Worm (Caenorhabditis elegans): ENCODE measurements around the gene F13C5.2.

- TF ChIP-seq tab-1 (GFP tag; IDR thresholded peaks at IDR 0.05) (no peak), ref-1 (GFP tag; conservative IDR thresholded peaks at IDR 0.05) (no peak), med-1 (GFP tag; optimal IDR thresholded peaks at IDR 0.05; ENCODE audit: insufficient read depth) (no peak), ztf-29 (GFP tag; IDR thresholded peaks at IDR 0.05) (no peak), flt-1 (GFP tag; IDR thresholded peaks at IDR 0.05) (no peak), cog-1 (tag; optimal IDR thresholded peaks at IDR 0.05) (no peak)
Observed at ce11 chrX:575084-575483, 18.7 kb upstream of the F13C5.2 start.
